Worm (Caenorhabditis elegans): ENCODE results near the gene AC8.10.

DNA sequence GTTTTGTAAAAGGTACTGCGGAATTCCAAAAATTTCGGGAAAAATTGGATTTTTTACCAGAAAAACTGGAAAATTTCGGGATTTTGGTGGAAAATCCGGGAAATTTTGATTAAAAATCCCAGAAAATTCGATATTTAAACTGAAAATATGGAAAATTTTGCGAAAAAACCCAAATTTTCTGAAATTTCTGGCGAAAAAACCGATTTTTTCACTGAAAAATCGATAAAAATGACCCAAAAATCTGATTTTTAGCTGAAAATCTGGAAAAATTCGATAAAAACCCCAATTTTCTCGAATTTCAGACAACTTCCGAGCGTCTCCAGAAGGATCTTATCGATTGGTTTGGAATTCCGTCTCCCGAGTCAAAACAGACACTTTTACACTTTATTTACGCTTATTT is 46.4 kb downstream of the AC8.10 start, which contains the start of gene T08D2.8:
- TF ChIP-seq mxl-3 (GFP tag; optimal IDR thresholded peaks at IDR 0.05): no peak
- TF ChIP-seq lin-13 (GFP tag; optimal IDR thresholded peaks at IDR 0.05): no peak
- no peak for TF ChIP-seq egl-27 (tag; optimal IDR thresholded peaks at IDR 0.05)
- TF ChIP-seq snpc-4 (tag; optimal IDR thresholded peaks at IDR 0.05): no peak
- no peak for TF ChIP-seq mdl-1 (tag; optimal IDR thresholded peaks at IDR 0.05)
- TF ChIP-seq pqm-1 (tag; optimal IDR thresholded peaks at IDR 0.05): no peak
- no peak for TF ChIP-seq jun-1 (tag; optimal IDR thresholded peaks at IDR 0.05)
- no peak for TF ChIP-seq nhr-76 (tag; optimal IDR thresholded peaks at IDR 0.05)
